Worm (Caenorhabditis elegans): ENCODE results near the gene alfa-1.

DNA sequence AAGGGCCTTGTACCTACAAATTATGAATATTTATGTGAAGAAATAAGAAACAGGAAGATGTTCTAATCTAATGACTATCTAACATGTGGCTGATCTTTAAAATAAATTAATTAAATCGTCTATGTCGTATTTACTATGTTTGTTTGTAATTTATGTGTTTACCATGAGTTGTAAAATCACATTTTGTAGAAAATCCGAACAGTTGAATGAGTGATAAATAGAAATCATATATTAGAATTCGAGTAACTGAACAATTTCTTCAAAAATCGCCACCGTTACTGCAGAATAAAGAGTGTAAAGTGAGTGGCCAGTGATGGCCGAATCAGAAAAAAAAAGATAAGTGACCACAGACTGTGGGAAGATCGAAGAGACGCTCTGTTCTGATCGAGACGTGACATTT lies 32.3 kb downstream of the alfa-1 start:
- TF ChIP-seq flt-1 (GFP tag; IDR thresholded peaks at IDR 0.05): no peak
- no peak for TF ChIP-seq ztf-23 (GFP tag; IDR thresholded peaks at IDR 0.05)

Measured in whole organism, midembryonic.